Fruit fly (Drosophila melanogaster) whole organism, embryonic: ENCODE results near the gene Patr-1.

Experiments
- Antp ChIP-seq: fragments of 200-800 bp; sonication (Bioruptor generic); optimal IDR thresholded peaks from 3 replicates; lab custom pipeline; 2016; ENCODE audit warnings: missing biosample characterization, missing genetic modification characterization
- Atf3 ChIP-seq: fragments of 200-800 bp; sonication (Bioruptor generic); optimal IDR thresholded peaks from 3 replicates; lab custom pipeline; 2016; ENCODE audit warnings: missing biosample characterization, missing genetic modification characterization
- Atf6 ChIP-seq: fragments of 200-800 bp; sonication (Bioruptor generic); IDR thresholded peaks from 2 replicates; pipeline ENCODE4 v1.3.6; 2022; ENCODE audit warnings: missing biosample characterization, missing genetic modification characterization
- CG10654 ChIP-seq: fragments of 200-800 bp; sonication (Bioruptor generic); optimal IDR thresholded peaks from 2 replicates; lab custom pipeline; 2016; ENCODE audit warnings: missing biosample characterization, missing genetic modification characterization
- CG11456 ChIP-seq: fragments of 200-800 bp; sonication (Bioruptor generic); IDR thresholded peaks from 3 replicates; pipeline ENCODE4 v1.3.6; 2022; ENCODE audit warnings: missing biosample characterization, missing genetic modification characterization
- CG12219 ChIP-seq: fragments of 200-800 bp; sonication (Bioruptor generic); optimal IDR thresholded peaks from 3 replicates; lab custom pipeline; 2018; ENCODE audit warnings: missing biosample characterization, mild to moderate bottlenecking, missing genetic modification characterization
- CG12391 ChIP-seq: fragments of 200-800 bp; sonication (Bioruptor generic); optimal IDR thresholded peaks from 3 replicates; lab custom pipeline; 2018; ENCODE audit warnings: missing biosample characterization, mild to moderate bottlenecking, missing genetic modification characterization, moderate library complexity
- CG14014 ChIP-seq: fragments of 200-800 bp; sonication (Bioruptor generic); IDR thresholded peaks from 2 replicates; pipeline ENCODE4 v1.3.6; 2022; ENCODE audit warnings: missing biosample characterization, missing genetic modification characterization
- CG15479 ChIP-seq: fragments of 200-800 bp; sonication (Bioruptor generic); optimal IDR thresholded peaks from 3 replicates; lab custom pipeline; 2019; ENCODE audit warnings: missing biosample characterization, mild to moderate bottlenecking, missing genetic modification characterization, moderate library complexity
- CG15514 ChIP-seq: fragments of 200-800 bp; sonication (Bioruptor generic); optimal IDR thresholded peaks from 3 replicates; lab custom pipeline; 2017; ENCODE audit warnings: missing biosample characterization, missing genetic modification characterization, mild to moderate bottlenecking, moderate library complexity, missing genetic modification reagents
- CG17328 ChIP-seq: fragments of 200-800 bp; sonication (Bioruptor generic); IDR thresholded peaks from 2 replicates; pipeline ENCODE4 v1.3.6; 2022; ENCODE audit warnings: missing biosample characterization, missing genetic modification characterization
- CG17359 ChIP-seq: fragments of 200-800 bp; sonication (Bioruptor generic); optimal IDR thresholded peaks from 3 replicates; lab custom pipeline; 2018; ENCODE audit warnings: missing biosample characterization, mild to moderate bottlenecking, missing genetic modification characterization, moderate library complexity
- CG17829 ChIP-seq: fragments of 200-800 bp; optimal IDR thresholded peaks from 2 replicates; lab custom pipeline; 2019; ENCODE audit warnings: missing biosample characterization, mild to moderate bottlenecking, missing genetic modification characterization, moderate library complexity
- CG2199 ChIP-seq: fragments of 200-800 bp; sonication (Bioruptor generic); IDR thresholded peaks from 3 replicates; pipeline ENCODE4 v1.3.6; 2022; ENCODE audit warnings: missing biosample characterization, missing genetic modification characterization
- CG30020 ChIP-seq: fragments of 200-800 bp; optimal IDR thresholded peaks from 2 replicates; lab custom pipeline; 2019; ENCODE audit warnings: missing biosample characterization, mild to moderate bottlenecking, missing genetic modification characterization, moderate library complexity
- CG33213 ChIP-seq: fragments of 200-800 bp; sonication (Bioruptor generic); optimal IDR thresholded peaks from 3 replicates; lab custom pipeline; 2016; ENCODE audit warnings: missing biosample characterization, missing genetic modification characterization
- CG34224 ChIP-seq: fragments of 200-800 bp; sonication (Bioruptor generic); IDR thresholded peaks from 3 replicates; pipeline ENCODE4 v1.3.6; 2022; ENCODE audit warnings: missing biosample characterization, missing genetic modification characterization; ENCODE audit not compliant: partially characterized antibody
- CG34376 ChIP-seq: fragments of 200-800 bp; sonication (Bioruptor generic); optimal IDR thresholded peaks from 2 replicates; lab custom pipeline; 2018; ENCODE audit warnings: missing biosample characterization, mild to moderate bottlenecking, missing genetic modification characterization
- CG4820 ChIP-seq: fragments of 200-800 bp; sonication (Bioruptor generic); optimal IDR thresholded peaks from 3 replicates; lab custom pipeline; 2016; ENCODE audit warnings: missing biosample characterization, missing genetic modification characterization
- CG6683 ChIP-seq: fragments of 200-800 bp; sonication (Bioruptor generic); optimal IDR thresholded peaks from 2 replicates; lab custom pipeline; 2017; ENCODE audit warnings: missing biosample characterization, mild to moderate bottlenecking, missing genetic modification characterization, missing genetic modification reagents
- CG7372 ChIP-seq: fragments of 200-800 bp; sonication (Bioruptor generic); IDR thresholded peaks from 2 replicates; pipeline ENCODE4 v1.3.6; 2022; ENCODE audit warnings: missing biosample characterization, missing genetic modification characterization
- CG8765 ChIP-seq: fragments of 200-800 bp; sonication (Bioruptor generic); IDR thresholded peaks from 2 replicates; pipeline ENCODE4 v1.3.6; 2022; ENCODE audit warnings: missing biosample characterization, missing genetic modification characterization
- CG9609 ChIP-seq: fragments of 200-800 bp; sonication (Bioruptor generic); optimal IDR thresholded peaks from 3 replicates; lab custom pipeline; 2016; ENCODE audit warnings: missing biosample characterization, missing genetic modification characterization
- CoRest ChIP-seq: fragments of 200-800 bp; sonication (Bioruptor generic); optimal IDR thresholded peaks from 3 replicates; lab custom pipeline; 2018; ENCODE audit warnings: missing biosample characterization, mild to moderate bottlenecking, missing genetic modification characterization, moderate library complexity
- Ets97D ChIP-seq: fragments of 200-800 bp; sonication (Bioruptor generic); optimal IDR thresholded peaks from 3 replicates; lab custom pipeline; 2016; ENCODE audit warnings: missing biosample characterization, missing genetic modification characterization
- NfI ChIP-seq: fragments of 200-800 bp; sonication (Bioruptor generic); optimal IDR thresholded peaks from 3 replicates; lab custom pipeline; 2018; ENCODE audit warnings: missing biosample characterization, mild to moderate bottlenecking, missing genetic modification characterization, moderate library complexity
- Scr ChIP-seq: fragments of 200-800 bp; sonication (Bioruptor generic); IDR thresholded peaks from 2 replicates; pipeline ENCODE4 v1.3.6; 2022; ENCODE audit warnings: missing biosample characterization, missing genetic modification characterization; ENCODE audit not compliant: partially characterized antibody
- Sin3A ChIP-seq: fragments of >200 bp; optimal IDR thresholded peaks from 2 replicates; lab custom pipeline; 2018
- cg ChIP-seq: fragments of 200-800 bp; sonication (Bioruptor generic); optimal IDR thresholded peaks from 3 replicates; lab custom pipeline; 2019; ENCODE audit warnings: missing biosample characterization, mild to moderate bottlenecking, missing genetic modification characterization, moderate library complexity
- cwo ChIP-seq: fragments of 200-800 bp; sonication (Bioruptor generic); optimal IDR thresholded peaks from 3 replicates; lab custom pipeline; 2017; ENCODE audit warnings: missing biosample characterization, missing genetic modification characterization, mild to moderate bottlenecking, moderate library complexity, missing genetic modification reagents
- danr ChIP-seq: fragments of 200-800 bp; sonication (Bioruptor generic); IDR thresholded peaks from 2 replicates; pipeline ENCODE4 v1.3.6; 2022; ENCODE audit warnings: missing biosample characterization, missing genetic modification characterization
- fd96Cb ChIP-seq: fragments of 200-800 bp; sonication (Bioruptor generic); optimal IDR thresholded peaks from 2 replicates; lab custom pipeline; 2018; ENCODE audit warnings: missing biosample characterization, mild to moderate bottlenecking, missing genetic modification characterization, moderate library complexity
- gfzf ChIP-seq: fragments of 200-800 bp; sonication (Bioruptor generic); optimal IDR thresholded peaks from 2 replicates; lab custom pipeline; 2016; ENCODE audit warnings: missing biosample characterization, mild to moderate bottlenecking, missing genetic modification characterization, moderate library complexity
- gro ChIP-seq: fragments of 200-800 bp; sonication (Bioruptor generic); optimal IDR thresholded peaks from 2 replicates; lab custom pipeline; 2016; ENCODE audit warnings: missing biosample characterization, missing genetic modification characterization
- jumu ChIP-seq: fragments of 200-800 bp; sonication (Bioruptor generic); optimal IDR thresholded peaks from 3 replicates; lab custom pipeline; 2016; ENCODE audit warnings: missing biosample characterization, missing genetic modification characterization
- lov ChIP-seq, 2 experiments: fragments of 200-800 bp in 1 of 2; fragments of >200 bp in 1 of 2; sonication (Bioruptor generic) in 1 of 2; IDR thresholded peaks in 1 of 2; optimal IDR thresholded peaks in 1 of 2; 2 replicates in 1 of 2; 3 replicates in 1 of 2; pipeline versions ENCODE4 v1.3.6 to Lab custom; 2017 to 2022; ENCODE audit warnings: missing biosample characterization in 1 of 2, missing genetic modification characterization in 1 of 2
- oc ChIP-seq: fragments of 200-800 bp; sonication (Bioruptor generic); optimal IDR thresholded peaks from 2 replicates; lab custom pipeline; 2018; ENCODE audit warnings: missing biosample characterization, mild to moderate bottlenecking, missing genetic modification characterization, moderate library complexity
- prd ChIP-seq, 3 experiments: fragments of >200 bp in 2 of 3; fragments of 200-800 bp in 1 of 3; sonication (Bioruptor generic) in 1 of 3; optimal IDR thresholded peaks in 2 of 3; IDR thresholded peaks in 1 of 3; 2 replicates in 2 of 3; 3 replicates in 1 of 3; pipeline versions ENCODE4 v1.3.6 to Lab custom; 2017 to 2022; ENCODE audit warnings: missing biosample characterization in 1 of 3, missing genetic modification characterization in 1 of 3
- pzg ChIP-seq: fragments of 200-800 bp; sonication (Bioruptor generic); optimal IDR thresholded peaks from 3 replicates; lab custom pipeline; 2018; ENCODE audit warnings: missing biosample characterization, mild to moderate bottlenecking, missing genetic modification characterization, moderate library complexity
- ro ChIP-seq: fragments of 200-800 bp; sonication (Bioruptor generic); IDR thresholded peaks from 2 replicates; pipeline ENCODE4 v1.3.6; 2022; ENCODE audit warnings: missing biosample characterization, missing genetic modification characterization
- schlank ChIP-seq: fragments of 200-800 bp; sonication (Bioruptor generic); optimal IDR thresholded peaks from 2 replicates; lab custom pipeline; 2018; ENCODE audit warnings: missing biosample characterization, mild to moderate bottlenecking, missing genetic modification characterization
- scrt ChIP-seq: fragments of 200-800 bp; sonication (Bioruptor generic); optimal IDR thresholded peaks from 2 replicates; lab custom pipeline; 2018; ENCODE audit warnings: missing biosample characterization, mild to moderate bottlenecking, missing genetic modification characterization, moderate library complexity
- sens ChIP-seq: fragments of 200-800 bp; sonication (Bioruptor generic); peaks from one replicate; lab custom pipeline; 2016; ENCODE audit warnings: missing biosample characterization, missing genetic modification characterization
- sr ChIP-seq: fragments of 200-800 bp; sonication (Bioruptor generic); IDR thresholded peaks from 3 replicates; pipeline ENCODE4 v1.3.6; 2022; ENCODE audit warnings: missing biosample characterization, missing genetic modification characterization
- tna ChIP-seq: fragments of 200-800 bp; sonication (Bioruptor generic); IDR thresholded peaks from 2 replicates; pipeline ENCODE4 v1.3.6; 2022; ENCODE audit warnings: missing biosample characterization, missing genetic modification characterization; ENCODE audit not compliant: partially characterized antibody
- unpg ChIP-seq: fragments of 200-800 bp; sonication (Bioruptor generic); optimal IDR thresholded peaks from 3 replicates; lab custom pipeline; 2018; ENCODE audit warnings: missing biosample characterization, mild to moderate bottlenecking, missing genetic modification characterization, moderate library complexity
- z ChIP-seq: fragments of 200-800 bp; sonication (Bioruptor generic); IDR thresholded peaks from 3 replicates; pipeline ENCODE4 v1.3.6; 2022; ENCODE audit warnings: missing biosample characterization, missing genetic modification characterization

Patr-1 gene

dm6 chr3R:17002218-17003110 lies 40.9 kb upstream of the Patr-1 start, which contains the start of the genes Sf3a1 and Irc (continued):
- TF ChIP-seq CG17328 (GFP tag; lab: Robert Waterston, UW), result 0 out of 2 replicates have a peak, but pooled peaks have one; percentile 19
- TF ChIP-seq Antp, result peak; percentile 19
- TF ChIP-seq oc, result peak; percentile 70
- TF ChIP-seq CG30020, result peak; percentile 18
- peak; percentile 94 for TF ChIP-seq Scr
- no peak for TF ChIP-seq lov (optimal IDR thresholded peaks at IDR 0.05; lab: Kevin White, UChicago)
- no peak for TF ChIP-seq lov (GFP tag; IDR thresholded peaks at IDR 0.05; lab: Robert Waterston, UW)
- TF ChIP-seq NfI, result peak; percentile 23
- peak; percentile 31 for TF ChIP-seq CoRest (tag; lab: Kevin White, UChicago)
- TF ChIP-seq fd96Cb (tag; lab: Kevin White, UChicago), result no peak
- TF ChIP-seq gro (GFP tag; lab: Kevin White, UChicago), result peak; percentile 52
- no peak for TF ChIP-seq scrt (GFP tag; lab: Kevin White, UChicago)
- TF ChIP-seq CG17829, result peak; percentile 43
- TF ChIP-seq CG8765 (GFP tag; lab: Robert Waterston, UW), result no peak
- no peak for TF ChIP-seq CG17359 (tag; lab: Kevin White, UChicago)
- peak; percentile 78 for TF ChIP-seq Ets97D
- TF ChIP-seq CG2199 (GFP tag; lab: Robert Waterston, UW), result peak; percentile 71; the same call in 1 of the 3 replicates
- no peak for TF ChIP-seq schlank
- peak; percentile 47; the same call in 2 of the 3 replicates for TF ChIP-seq sr
- peak; percentile 100 for TF ChIP-seq CG15514 (GFP tag; lab: Kevin White, UChicago)
- TF ChIP-seq Sin3A (lab: Kevin White, UChicago), result peak; percentile 61
- TF ChIP-seq danr (GFP tag; lab: Robert Waterston, UW), result no peak
- TF ChIP-seq CG12391 (tag; lab: Kevin White, UChicago), result peak; percentile 50
- peak; percentile 2 for TF ChIP-seq CG9609 (GFP tag; lab: Kevin White, UChicago)
- no peak for TF ChIP-seq z (GFP tag; lab: Robert Waterston, UW)
- no peak for TF ChIP-seq ro
- peak; percentile 62 for TF ChIP-seq CG33213
- peak; percentile 95 for TF ChIP-seq CG34224
- TF ChIP-seq CG10654, result no peak
- TF ChIP-seq Atf6, result no peak
- no peak for TF ChIP-seq CG14014
- TF ChIP-seq sens (GFP tag; lab: Kevin White, UChicago), result peak; percentile 89
- TF ChIP-seq cg (GFP tag; lab: Kevin White, UChicago), result peak; percentile 18
- peak; percentile 94 for TF ChIP-seq tna (GFP tag; lab: Robert Waterston, UW)
- peak; percentile 2 for TF ChIP-seq cwo
- no peak for TF ChIP-seq prd (optimal IDR thresholded peaks at IDR 0.05; lab: Kevin White, UChicago)
- 0 out of 3 replicates have a peak, but pooled peaks have one; percentile 31 for TF ChIP-seq prd (GFP tag; IDR thresholded peaks at IDR 0.05; lab: Robert Waterston, UW)
- TF ChIP-seq CG7372 (GFP tag; lab: Robert Waterston, UW), result no peak
- peak; percentile 46 for TF ChIP-seq jumu (GFP tag; lab: Kevin White, UChicago)
- TF ChIP-seq CG15479 (GFP tag; lab: Kevin White, UChicago), result no peak
- no peak for TF ChIP-seq Atf3 (GFP tag; lab: Kevin White, UChicago)
- TF ChIP-seq pzg, result peak; percentile 95
- TF ChIP-seq CG34376 (GFP tag; lab: Kevin White, UChicago), result peak; percentile 91
- TF ChIP-seq CG11456 (GFP tag; lab: Robert Waterston, UW), result 0 out of 3 replicates have a peak, but pooled peaks have one; percentile 17
- TF ChIP-seq unpg, result peak; percentile 14
- no peak for TF ChIP-seq CG4820 (GFP tag; lab: Kevin White, UChicago)
- no peak for TF ChIP-seq CG6683 (GFP tag; lab: Kevin White, UChicago)
- peak; percentile 52 for TF ChIP-seq gfzf (GFP tag; lab: Kevin White, UChicago)
- no peak for TF ChIP-seq CG12219
